Fruit fly (Drosophila melanogaster) Kc167 (cell line): Measurements from ENCODE around the gene CG8132.

Experiments used
- Myc ChIP-seq: fragments of >200 bp; optimal IDR thresholded peaks from 2 replicates; lab custom pipeline; 2017; ENCODE audit warnings: missing external identifiers
- Sin3A ChIP-seq: fragments of >200 bp; optimal IDR thresholded peaks from 2 replicates; lab custom pipeline; 2018; ENCODE audit warnings: missing external identifiers
- h ChIP-seq: fragments of >200 bp; optimal IDR thresholded peaks from 3 replicates; lab custom pipeline; 2018; ENCODE audit warnings: missing external identifiers
- insv ChIP-seq: fragments of >200 bp; optimal IDR thresholded peaks from 3 replicates; lab custom pipeline; 2018; ENCODE audit warnings: missing external identifiers
- psq ChIP-seq: fragments of >200 bp; optimal IDR thresholded peaks from 2 replicates; lab custom pipeline; 2017; ENCODE audit warnings: missing external identifiers
- ttk ChIP-seq: sonication (Bioruptor generic); optimal IDR thresholded peaks from 2 replicates; lab custom pipeline; 2017; ENCODE audit warnings: missing external identifiers

- TF ChIP-seq insv (lab: Kevin White, UChicago) (no peak), Sin3A (lab: Kevin White, UChicago) (no peak), psq (lab: Kevin White, UChicago) (no peak), h (lab: Kevin White, UChicago) (no peak), Myc (lab: Kevin White, UChicago) (no peak), ttk (lab: Kevin White, UChicago) (no peak)
Measured at dm6 chr3R:9390201-9390600, 11.1 kb upstream of the CG8132 start.
